Worm (Caenorhabditis elegans): ENCODE measurements around the gene ZC204.12.
"Not testable (repeated sequence)": the region's sequence is repeated elsewhere in the genome, so short reads cannot be mapped to it uniquely, and the experiment has no call there.

- TF ChIP-seq blmp-1 (tag; optimal IDR thresholded peaks at IDR 0.05); nhr-2 (tag; optimal IDR thresholded peaks at IDR 0.05); nhr-12 (tag; optimal IDR thresholded peaks at IDR 0.05); elt-1 (tag; optimal IDR thresholded peaks at IDR 0.05; ENCODE audit: borderline replicate concordance, insufficient read depth); flh-1 (GFP tag; optimal IDR thresholded peaks at IDR 0.05); snpc-4 (tag; optimal IDR thresholded peaks at IDR 0.05); unc-62 (GFP tag; optimal IDR thresholded peaks at IDR 0.05); lin-13 (tag; optimal IDR thresholded peaks at IDR 0.05); nhr-76 (tag; optimal IDR thresholded peaks at IDR 0.05); nhr-28 (tag; optimal IDR thresholded peaks at IDR 0.05); ztf-11 (tag; optimal IDR thresholded peaks at IDR 0.05): not testable (repeated sequence)
Measured at ce11 chrII:1627783-1628182, 29.3 kb downstream of the ZC204.12 start, which contains the start of gene C08E3.15.
